Worm (Caenorhabditis elegans) whole organism, young adult: ENCODE results near the gene vps-33.1.

Experiments used
- B0035.1 ChIP-seq: sonication (generic microtip); optimal IDR thresholded peaks from 2 replicates; lab custom pipeline; 2016; ENCODE audit warnings: missing genetic modification characterization, mild to moderate bottlenecking, missing compliant biosample characterization, missing genotype, missing genetic modification reagents
- C17E4.6 ChIP-seq: fragments of 200-800 bp; sonication (Bioruptor generic); IDR thresholded peaks from 2 replicates; pipeline ENCODE4 v1.3.6; 2022; ENCODE audit warnings: missing genetic modification reagents, missing genetic modification characterization, missing compliant biosample characterization
- F10E7.11 ChIP-seq: sonication (generic microtip); optimal IDR thresholded peaks from 2 replicates; lab custom pipeline; 2017; ENCODE audit warnings: mild to moderate bottlenecking, missing genetic modification characterization, moderate library complexity, missing compliant biosample characterization
- F22D6.2 ChIP-seq: sonication (generic microtip); optimal IDR thresholded peaks from 2 replicates; lab custom pipeline; 2016; ENCODE audit warnings: mild to moderate bottlenecking, missing genetic modification characterization, missing compliant biosample characterization
- F33H1.4 ChIP-seq: fragments of 200-800 bp; sonication (Bioruptor generic); IDR thresholded peaks from 2 replicates; pipeline ENCODE4 v1.3.6; 2022; ENCODE audit warnings: missing genetic modification reagents, missing genetic modification characterization, missing compliant biosample characterization
- F39B2.1 ChIP-seq: fragments of 200-800 bp; sonication (Bioruptor generic); IDR thresholded peaks from 2 replicates; pipeline ENCODE4 v1.3.6; 2022; ENCODE audit warnings: missing genetic modification reagents, missing genetic modification characterization, missing compliant biosample characterization
- F49E8.2 ChIP-seq: sonication (generic microtip); optimal IDR thresholded peaks from 3 replicates; lab custom pipeline; 2017; ENCODE audit warnings: missing genetic modification characterization, mild to moderate bottlenecking, missing compliant biosample characterization, antibody characterized with exemption, moderate library complexity; ENCODE audit not compliant: insufficient read depth
- Y53G8AR.9 ChIP-seq: fragments of 200-800 bp; sonication (Bioruptor generic); conservative IDR thresholded peaks from 2 replicates; pipeline ENCODE4 v1.3.6; 2022; ENCODE audit warnings: missing genetic modification reagents, missing genetic modification characterization, missing compliant biosample characterization
- Y95B8A.8 ChIP-seq: fragments of 200-800 bp; sonication (Bioruptor generic); IDR thresholded peaks from 2 replicates; pipeline ENCODE4 v1.3.6; 2022; ENCODE audit warnings: missing genetic modification reagents, missing genetic modification characterization, missing compliant biosample characterization
- ZK185.1 ChIP-seq: sonication (generic microtip); optimal IDR thresholded peaks from 2 replicates; lab custom pipeline; 2016; ENCODE audit warnings: mild to moderate bottlenecking, missing genetic modification characterization, missing compliant biosample characterization; ENCODE audit not compliant: poor library complexity, severe bottlenecking
- akir-1 ChIP-seq: fragments of 200-800 bp; sonication (Bioruptor generic); optimal IDR thresholded peaks from 2 replicates; lab custom pipeline; 2018; ENCODE audit warnings: mild to moderate bottlenecking, missing genetic modification characterization, moderate library complexity, missing compliant biosample characterization
- athp-1 ChIP-seq: sonication (generic microtip); optimal IDR thresholded peaks from 2 replicates; lab custom pipeline; 2017; ENCODE audit warnings: mild to moderate bottlenecking, missing genetic modification characterization, missing compliant biosample characterization
- attf-5 ChIP-seq: fragments of 200-800 bp; sonication (Bioruptor generic); optimal IDR thresholded peaks from 2 replicates; lab custom pipeline; 2018; ENCODE audit warnings: mild to moderate bottlenecking, missing genetic modification characterization, missing compliant biosample characterization
- bed-2 ChIP-seq: fragments of 200-800 bp; sonication (Bioruptor generic); IDR thresholded peaks from 2 replicates; pipeline ENCODE4 v1.3.6; 2022; ENCODE audit warnings: missing genetic modification reagents, missing genetic modification characterization, missing compliant biosample characterization
- cebp-1 ChIP-seq, 2 experiments: fragments of 200-800 bp in 1 of 2; sonication (Bioruptor generic) in 1 of 2; sonication (generic microtip) in 1 of 2; IDR thresholded peaks in 1 of 2; optimal IDR thresholded peaks in 1 of 2; 2 replicates each; pipeline versions ENCODE4 v1.3.6 to Lab custom; 2017 to 2022; ENCODE audit warnings: missing compliant biosample characterization in 2 of 2, missing genetic modification characterization in 2 of 2, mild to moderate bottlenecking in 1 of 2, missing genetic modification reagents in 1 of 2, moderate library complexity in 1 of 2
- ceh-100 ChIP-seq: fragments of 200-800 bp; sonication (Bioruptor generic); IDR thresholded peaks from 2 replicates; pipeline ENCODE4 v1.3.6; 2022; ENCODE audit warnings: missing genetic modification reagents, missing genetic modification characterization, missing compliant biosample characterization
- chd-7 ChIP-seq: sonication (generic microtip); optimal IDR thresholded peaks from 2 replicates; lab custom pipeline; 2016; ENCODE audit warnings: mild to moderate bottlenecking, missing genetic modification characterization, moderate library complexity, missing compliant biosample characterization
- efl-1 ChIP-seq: fragments of 150-350 bp; optimal IDR thresholded peaks from 2 replicates; lab custom pipeline; 2014; ENCODE audit warnings: missing biosample characterization, missing genetic modification reagents, missing genetic modification characterization
- egl-18 ChIP-seq: fragments of 200-800 bp; sonication (Bioruptor generic); IDR thresholded peaks from 2 replicates; pipeline ENCODE4 v1.3.6; 2022; ENCODE audit warnings: missing genetic modification reagents, missing genetic modification characterization, missing compliant biosample characterization
- egl-44 ChIP-seq: fragments of 200-800 bp; sonication (Bioruptor generic); IDR thresholded peaks from 2 replicates; pipeline ENCODE4 v1.3.6; 2022; ENCODE audit warnings: missing genetic modification reagents, missing genetic modification characterization, missing compliant biosample characterization
- fkh-3 ChIP-seq: sonication (generic microtip); optimal IDR thresholded peaks from 2 replicates; lab custom pipeline; 2016; ENCODE audit warnings: mild to moderate bottlenecking, missing genetic modification characterization, missing compliant biosample characterization
- him-1 ChIP-seq: sonication (generic microtip); optimal IDR thresholded peaks from 2 replicates; lab custom pipeline; 2016; ENCODE audit warnings: missing genotype, missing genetic modification reagents, missing genetic modification characterization, missing compliant biosample characterization
- hlh-12 ChIP-seq: sonication (generic microtip); optimal IDR thresholded peaks from 2 replicates; lab custom pipeline; 2016; ENCODE audit warnings: missing genetic modification characterization, missing compliant biosample characterization
- hmg-1.2 ChIP-seq: fragments of 200-800 bp; sonication (Bioruptor generic); IDR thresholded peaks from 2 replicates; pipeline ENCODE4 v1.3.6; 2022; ENCODE audit warnings: missing genetic modification reagents, missing genetic modification characterization, missing compliant biosample characterization
- hmg-20 ChIP-seq: fragments of 200-800 bp; sonication (Bioruptor generic); IDR thresholded peaks from 2 replicates; pipeline ENCODE4 v1.3.6; 2022; ENCODE audit warnings: missing genetic modification reagents, missing genetic modification characterization, missing compliant biosample characterization
- hrde-1 ChIP-seq: sonication (generic microtip); optimal IDR thresholded peaks from 2 replicates; lab custom pipeline; 2016; ENCODE audit warnings: missing genetic modification characterization, mild to moderate bottlenecking, missing compliant biosample characterization, moderate library complexity, missing genotype, missing genetic modification reagents, borderline replicate concordance
- lin-35 ChIP-seq, 3 experiments: fragments of 150-350 bp in 2 of 3; sonication (generic microtip) in 1 of 3; optimal IDR thresholded peaks; 2 replicates each; lab custom pipeline; 2014 to 2018; ENCODE audit warnings: missing biosample characterization in 3 of 3, missing genetic modification characterization in 3 of 3, missing genetic modification reagents in 3 of 3
- lin-54 ChIP-seq: fragments of 200-800 bp; sonication (Bioruptor generic); optimal IDR thresholded peaks from 2 replicates; lab custom pipeline; 2018; ENCODE audit warnings: mild to moderate bottlenecking, missing genetic modification characterization, missing compliant biosample characterization
- lir-1 ChIP-seq: fragments of 200-800 bp; sonication (Bioruptor generic); conservative IDR thresholded peaks from 2 replicates; pipeline ENCODE4 v1.3.6; 2022; ENCODE audit warnings: missing genetic modification reagents, missing genetic modification characterization, missing compliant biosample characterization
- madf-10 ChIP-seq: sonication (generic microtip); optimal IDR thresholded peaks from 2 replicates; lab custom pipeline; 2016; ENCODE audit warnings: mild to moderate bottlenecking, missing genetic modification characterization, missing compliant biosample characterization
- madf-8 ChIP-seq: fragments of 200-800 bp; sonication (Bioruptor generic); conservative IDR thresholded peaks from 2 replicates; pipeline ENCODE4 v1.3.6; 2022; ENCODE audit warnings: missing genetic modification reagents, missing genetic modification characterization, missing compliant biosample characterization
- mes-4 ChIP-seq: sonication (generic microtip); optimal IDR thresholded peaks from 2 replicates; lab custom pipeline; 2016; ENCODE audit warnings: missing genotype, missing genetic modification characterization, missing compliant biosample characterization
- nfyb-1 ChIP-seq: fragments of 200-800 bp; sonication (Bioruptor generic); IDR thresholded peaks from 2 replicates; pipeline ENCODE4 v1.3.6; 2022; ENCODE audit warnings: missing genetic modification reagents, missing genetic modification characterization, missing compliant biosample characterization
- nhr-80 ChIP-seq: sonication (generic microtip); optimal IDR thresholded peaks from 2 replicates; lab custom pipeline; 2016; ENCODE audit warnings: missing genetic modification characterization, missing compliant biosample characterization
- pha-4 ChIP-seq: fragments of 150-350 bp; sonication (generic microtip); optimal IDR thresholded peaks from 2 replicates; lab custom pipeline; 2014; ENCODE audit warnings: missing biosample characterization, missing genetic modification reagents, missing genetic modification characterization
- rcor-1 ChIP-seq: fragments of 200-800 bp; sonication (Bioruptor generic); IDR thresholded peaks from 2 replicates; pipeline ENCODE4 v1.3.6; 2022; ENCODE audit warnings: missing genetic modification reagents, missing genetic modification characterization, missing compliant biosample characterization
- repo-1 ChIP-seq: sonication (generic microtip); optimal IDR thresholded peaks from 2 replicates; lab custom pipeline; 2017; ENCODE audit warnings: mild to moderate bottlenecking, missing genetic modification characterization, missing compliant biosample characterization
- rpc-1 ChIP-seq, 2 experiments: fragments of 150-350 bp in 1 of 2; sonication (generic microtip) in 1 of 2; optimal IDR thresholded peaks; 2 replicates each; lab custom pipeline; 2014 to 2018; ENCODE audit warnings: missing biosample characterization in 1 of 2, missing genetic modification characterization in 1 of 2, missing genetic modification reagents in 1 of 2, missing genotype in 1 of 2
- snpc-1.3 ChIP-seq: sonication (generic microtip); optimal IDR thresholded peaks from 2 replicates; lab custom pipeline; 2017; ENCODE audit warnings: missing genetic modification characterization, mild to moderate bottlenecking, missing compliant biosample characterization, antibody characterized with exemption, moderate library complexity, missing genotype, missing genetic modification reagents; ENCODE audit not compliant: insufficient read depth
- tbp1 ChIP-seq: fragments of 200-800 bp; sonication (Bioruptor generic); optimal IDR thresholded peaks from 2 replicates; lab custom pipeline; 2018; ENCODE audit warnings: mild to moderate bottlenecking, missing genetic modification characterization, missing compliant biosample characterization
- tbx-9 ChIP-seq: sonication (generic microtip); optimal IDR thresholded peaks from 2 replicates; lab custom pipeline; 2016; ENCODE audit warnings: borderline replicate concordance, missing genetic modification characterization, inconsistent platforms, missing compliant biosample characterization
- unc-130 ChIP-seq: sonication (generic microtip); optimal IDR thresholded peaks from 2 replicates; lab custom pipeline; 2016; ENCODE audit warnings: missing genetic modification reagents, missing genetic modification characterization, missing compliant biosample characterization
- zfh-2 ChIP-seq: fragments of 200-800 bp; sonication (Bioruptor generic); conservative IDR thresholded peaks from 2 replicates; pipeline ENCODE4 v1.3.6; 2022; ENCODE audit warnings: missing genetic modification reagents, missing genetic modification characterization, missing compliant biosample characterization
- zim-3 ChIP-seq: sonication (generic microtip); optimal IDR thresholded peaks from 2 replicates; lab custom pipeline; 2017; ENCODE audit warnings: mild to moderate bottlenecking, missing genetic modification characterization, moderate library complexity, missing compliant biosample characterization
- ztf-22 ChIP-seq: fragments of 200-800 bp; sonication (Bioruptor generic); optimal IDR thresholded peaks from 2 replicates; lab custom pipeline; 2018; ENCODE audit warnings: mild to moderate bottlenecking, missing genetic modification characterization, moderate library complexity, missing compliant biosample characterization
- ztf-28 ChIP-seq: fragments of 200-800 bp; sonication (Bioruptor generic); IDR thresholded peaks from 2 replicates; pipeline ENCODE4 v1.3.6; 2022; ENCODE audit warnings: missing genetic modification reagents, missing genetic modification characterization, missing compliant biosample characterization

vps-33.1 gene

DNA sequence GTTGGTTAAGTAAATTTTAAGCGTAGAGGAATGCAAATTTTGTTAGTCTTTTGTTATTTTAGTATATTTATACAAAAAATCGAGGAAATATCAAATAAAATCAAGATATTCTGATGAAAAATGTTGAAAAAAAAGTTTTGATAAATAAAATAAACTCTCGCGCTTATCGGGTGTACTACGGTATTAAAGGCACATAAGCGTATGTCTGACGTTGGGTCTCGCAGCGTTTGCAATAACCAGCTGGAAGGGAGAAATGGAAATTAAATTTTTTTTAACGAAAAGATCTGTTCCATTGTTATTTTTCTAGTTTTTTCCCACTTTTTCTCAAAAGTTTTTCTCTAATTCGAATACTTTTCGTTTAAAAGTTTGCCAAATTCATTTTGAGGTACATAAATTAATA is 11.6 kb upstream of the vps-33.1 start (continued):
- no peak for TF ChIP-seq Y53G8AR.9 (GFP tag; lab: Robert Waterston, UW)
- no peak for TF ChIP-seq chd-7
- TF ChIP-seq zfh-2 (GFP tag; lab: Robert Waterston, UW), result no peak
- peak; percentile 87 for TF ChIP-seq F33H1.4 (GFP tag; lab: Robert Waterston, UW)
- TF ChIP-seq nfyb-1 (GFP tag; lab: Robert Waterston, UW), result no peak
- TF ChIP-seq Y95B8A.8 (GFP tag; lab: Robert Waterston, UW), result no peak
- no peak for TF ChIP-seq akir-1 (GFP tag; lab: Kevin White, UChicago)
- TF ChIP-seq efl-1 (GFP tag; lab: Kevin White, UChicago), result peak; percentile 78
- peak; percentile 26 for TF ChIP-seq lin-54 (GFP tag; lab: Kevin White, UChicago)
- no peak for TF ChIP-seq F22D6.2 (tag; lab: Kevin White, UChicago)
- 0 out of 2 replicates have a peak, but pooled peaks have one; percentile 13 for TF ChIP-seq rcor-1
- no peak for TF ChIP-seq fkh-3 (tag; lab: Kevin White, UChicago)
- no peak for TF ChIP-seq F49E8.2
- peak; percentile 82 for TF ChIP-seq madf-8 (GFP tag; lab: Robert Waterston, UW)
- peak; percentile 22 for TF ChIP-seq snpc-1.3
- no peak for TF ChIP-seq lir-1 (GFP tag; lab: Robert Waterston, UW)

DNA sequence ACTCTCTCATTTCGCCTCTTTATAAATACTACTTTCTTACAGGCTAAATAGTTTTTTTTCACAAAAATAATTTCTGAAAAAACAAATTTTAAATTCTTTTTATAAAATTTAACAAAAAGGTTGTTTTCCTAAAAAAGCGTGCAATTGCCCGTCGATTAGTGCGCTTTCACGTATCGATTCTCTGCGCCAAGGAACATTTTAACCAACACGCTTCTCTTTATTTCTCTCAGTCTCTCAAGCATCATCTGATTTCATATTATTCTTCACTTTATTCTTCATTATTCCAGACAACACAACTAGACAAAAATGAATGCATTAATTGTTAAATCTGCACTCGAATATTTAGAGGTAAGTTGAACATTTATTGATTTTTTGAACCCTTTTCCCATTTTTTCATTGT is 11.1 kb upstream of the vps-33.1 start, which contains the start of gene B0303.4:
B0303.4 (plus strand) TSS at position 196 of the 400 bp plus-strand sequence.
- TF ChIP-seq tbp1 (GFP tag; lab: Kevin White, UChicago) (no peak), egl-18 (GFP tag; lab: Robert Waterston, UW) (no peak), ZK185.1 (tag; lab: Kevin White, UChicago) (no peak), him-1 (tag; lab: Kevin White, UChicago) (no peak), ztf-28 (GFP tag; lab: Robert Waterston, UW) (no peak), repo-1 (tag; lab: Kevin White, UChicago) (no peak), hmg-1.2 (GFP tag; lab: Robert Waterston, UW) (peak; percentile 38; the same call in 1 of the 2 replicates), pha-4 (tag; lab: Kevin White, UChicago) (no peak), madf-10 (tag; lab: Kevin White, UChicago) (no peak), lin-35 (GFP tag; optimal IDR thresholded peaks at IDR 0.05; lab: Kevin White, UChicago) (peak in 1 of 3 experiments; percentile 51), nhr-80 (peak; percentile 24), fkh-3 (tag; lab: Kevin White, UChicago) (no peak), athp-1 (no peak), F10E7.11 (tag; lab: Kevin White, UChicago) (no peak), bed-2 (no peak), F33H1.4 (GFP tag; lab: Robert Waterston, UW) (no peak), unc-130 (no peak), hmg-20 (no peak), hlh-12 (tag; lab: Kevin White, UChicago) (no peak), attf-5 (peak; percentile 70), ceh-100 (GFP tag; lab: Robert Waterston, UW) (no peak), C17E4.6 (GFP tag; lab: Robert Waterston, UW) (no peak), rpc-1 (optimal IDR thresholded peaks at IDR 0.05; lab: Kevin White, UChicago) (no peak), rpc-1 (tag; optimal IDR thresholded peaks at IDR 0.05; lab: Kevin White, UChicago) (no peak), hrde-1 (tag; lab: Kevin White, UChicago) (no peak), F39B2.1 (no peak), ztf-22 (GFP tag; lab: Kevin White, UChicago) (no peak), tbx-9 (tag; lab: Kevin White, UChicago) (no peak), mes-4 (tag; lab: Kevin White, UChicago) (no peak), chd-7 (no peak), B0035.1 (tag; lab: Kevin White, UChicago) (no peak), cebp-1 (GFP tag; IDR thresholded peaks at IDR 0.05; lab: Robert Waterston, UW) (no peak), cebp-1 (tag; optimal IDR thresholded peaks at IDR 0.05; lab: Kevin White, UChicago) (peak; percentile 36), zim-3 (tag; lab: Kevin White, UChicago) (no peak), F22D6.2 (tag; lab: Kevin White, UChicago) (no peak), egl-44 (GFP tag; lab: Robert Waterston, UW) (no peak)
